Worm (Caenorhabditis elegans) whole organism, young adult: ENCODE measurements around the gene F22E5.6.
"Not testable (repeated sequence)": the region's sequence is repeated elsewhere in the genome, so short reads cannot be mapped to it uniquely, and the experiment has no call there.

Source experiments
- F22D6.2 ChIP-seq: sonication (generic microtip); optimal IDR thresholded peaks from 2 replicates; lab custom pipeline; 2016; ENCODE audit warnings: mild to moderate bottlenecking, missing genetic modification characterization, missing compliant biosample characterization
- F23B12.7 ChIP-seq: sonication (generic microtip); optimal IDR thresholded peaks from 2 replicates; lab custom pipeline; 2017; ENCODE audit warnings: missing genetic modification characterization, mild to moderate bottlenecking, missing compliant biosample characterization, antibody characterized with exemption, moderate library complexity; ENCODE audit not compliant: insufficient read depth
- F39B2.1 ChIP-seq: fragments of 200-800 bp; sonication (Bioruptor generic); IDR thresholded peaks from 2 replicates; pipeline ENCODE4 v1.3.6; 2022; ENCODE audit warnings: missing genetic modification reagents, missing genetic modification characterization, missing compliant biosample characterization
- F57C9.4 ChIP-seq: sonication (generic microtip); optimal IDR thresholded peaks from 2 replicates; lab custom pipeline; 2017; ENCODE audit warnings: mild to moderate bottlenecking, missing genetic modification characterization, missing compliant biosample characterization
- K12H6.12 ChIP-seq: fragments of 200-800 bp; sonication (Bioruptor generic); optimal IDR thresholded peaks from 2 replicates; lab custom pipeline; 2018; ENCODE audit warnings: mild to moderate bottlenecking, missing genetic modification characterization, missing compliant biosample characterization
- ama-1 ChIP-seq, 3 experiments: fragments of 150-350 bp in 1 of 3; sonication (generic microtip) in 2 of 3; optimal IDR thresholded peaks; 2 replicates each; lab custom pipeline; 2014 to 2018; ENCODE audit warnings: missing biosample characterization in 2 of 3, missing genetic modification characterization in 2 of 3, missing genetic modification reagents in 2 of 3
- attf-6 ChIP-seq: fragments of 200-800 bp; sonication (Bioruptor generic); IDR thresholded peaks from 2 replicates; pipeline ENCODE4 v1.3.6; 2022; ENCODE audit warnings: missing genetic modification reagents, missing genetic modification characterization, missing compliant biosample characterization
- nhr-120 ChIP-seq: fragments of 200-800 bp; sonication (Bioruptor generic); IDR thresholded peaks from 2 replicates; pipeline ENCODE4 v1.3.6; 2022; ENCODE audit warnings: missing genetic modification characterization, missing compliant biosample characterization
- unc-62 ChIP-seq: fragments of 150-350 bp; optimal IDR thresholded peaks from 2 replicates; lab custom pipeline; 2014; ENCODE audit warnings: missing biosample characterization, missing genetic modification reagents, missing genetic modification characterization
- ztf-28 ChIP-seq: fragments of 200-800 bp; sonication (Bioruptor generic); IDR thresholded peaks from 2 replicates; pipeline ENCODE4 v1.3.6; 2022; ENCODE audit warnings: missing genetic modification reagents, missing genetic modification characterization, missing compliant biosample characterization

DNA sequence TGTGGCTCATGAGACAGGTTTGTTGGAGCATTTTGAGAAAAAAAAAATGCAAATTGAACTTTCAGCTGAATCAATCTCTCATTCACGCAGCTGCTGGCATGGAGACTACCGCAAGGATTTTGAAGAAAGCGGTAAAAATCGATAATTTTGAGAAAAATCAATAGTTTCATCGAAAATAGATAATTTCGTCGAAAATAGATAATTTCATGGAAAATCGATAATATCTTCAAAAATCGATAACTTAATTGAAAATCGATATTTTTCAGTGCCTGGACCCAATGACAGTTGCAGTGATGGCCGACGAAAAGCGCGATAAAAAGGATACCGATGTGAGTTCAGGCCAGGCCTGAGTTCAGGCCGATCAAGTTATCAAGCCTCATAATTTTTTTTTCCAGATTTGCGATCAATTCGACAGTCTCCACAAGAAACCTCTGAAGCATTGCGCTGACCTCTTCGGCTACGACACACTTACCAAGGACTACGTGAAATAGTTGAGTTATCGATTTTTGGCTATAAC lies 26.6 kb upstream of the F22E5.6 start, which contains the start of gene D2062.4:
- not testable (repeated sequence) for TF ChIP-seq ama-1 (optimal IDR thresholded peaks at IDR 0.05; lab: Kevin White, UChicago); ama-1 (GFP tag; optimal IDR thresholded peaks at IDR 0.05; lab: Kevin White, UChicago); F23B12.7 (tag; lab: Kevin White, UChicago); F57C9.4 (tag; lab: Kevin White, UChicago); F39B2.1; unc-62 (GFP tag; lab: Kevin White, UChicago); ztf-28 (GFP tag; lab: Robert Waterston, UW); nhr-120 (GFP tag; lab: Robert Waterston, UW); K12H6.12 (tag; lab: Kevin White, UChicago); F22D6.2 (tag; lab: Kevin White, UChicago); attf-6 (GFP tag; lab: Robert Waterston, UW)
